Worm (Caenorhabditis elegans) whole organism, early embryonic: ENCODE measurements around the gene hmg-12.

Source experiments
- ets-7 ChIP-seq: sonication (generic microtip); optimal IDR thresholded peaks from 2 replicates; lab custom pipeline; 2016; ENCODE audit warnings: missing genotype, missing genetic modification characterization, missing compliant biosample characterization
- hmbx-1 ChIP-seq: sonication (generic microtip); optimal IDR thresholded peaks from 2 replicates; lab custom pipeline; 2016; ENCODE audit warnings: mild to moderate bottlenecking, missing genetic modification characterization, missing compliant biosample characterization

DNA sequence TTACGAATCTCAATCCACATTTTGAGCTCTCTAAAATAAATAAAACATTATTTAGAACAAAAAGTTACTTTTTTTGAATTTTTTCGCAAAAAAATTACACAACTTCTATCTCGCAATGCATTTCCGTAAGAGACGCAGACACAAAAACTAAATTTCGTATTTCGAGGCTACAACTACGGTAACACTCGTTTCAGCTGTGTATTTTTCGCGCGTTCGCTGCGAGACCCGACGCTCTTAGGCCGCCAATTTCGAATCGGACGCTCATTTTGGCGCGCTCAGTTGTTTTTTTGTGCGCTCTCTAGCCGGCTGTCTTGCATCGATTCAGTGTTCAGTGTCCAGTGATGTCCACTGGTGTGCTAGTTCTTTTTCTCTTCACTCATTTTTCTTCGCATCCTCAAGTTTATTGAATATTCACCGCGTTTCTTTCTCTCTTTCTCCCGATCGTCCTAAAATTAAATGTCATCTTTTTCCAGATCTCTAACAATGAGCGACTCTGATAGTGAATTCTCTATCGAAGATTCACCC lies 41.6 kb upstream of the hmg-12 start, which contains the start of the genes npp-3 and top-2:
- TF ChIP-seq ets-7 = no peak
- TF ChIP-seq hmbx-1 = no peak
